Worm (Caenorhabditis elegans): ENCODE results near the gene chts-1.

ce11 chrX:7534454-7534853 is 15.0 kb upstream of the chts-1 start:
- TF ChIP-seq snpc-4 (tag; optimal IDR thresholded peaks at IDR 0.05), result no peak
- no peak for TF ChIP-seq pqm-1 (tag; optimal IDR thresholded peaks at IDR 0.05)
- TF ChIP-seq blmp-1 (tag; optimal IDR thresholded peaks at IDR 0.05), result no peak
- TF ChIP-seq dsc-1 (tag; optimal IDR thresholded peaks at IDR 0.05), result no peak
- TF ChIP-seq sox-4 (tag; optimal IDR thresholded peaks at IDR 0.05), result no peak
- no peak for TF ChIP-seq ceh-90 (tag; optimal IDR thresholded peaks at IDR 0.05)
- no peak for TF ChIP-seq elt-3 (tag; optimal IDR thresholded peaks at IDR 0.05)
- TF ChIP-seq fkh-10 (GFP tag; optimal IDR thresholded peaks at IDR 0.05), result no peak
- TF ChIP-seq mep-1 (tag; optimal IDR thresholded peaks at IDR 0.05), result no peak
- TF ChIP-seq zag-1 (tag; optimal IDR thresholded peaks at IDR 0.05), result no peak
- TF ChIP-seq ceh-88 (GFP tag; IDR thresholded peaks at IDR 0.05), result no peak
- TF ChIP-seq fos-1 (tag; optimal IDR thresholded peaks at IDR 0.05), result no peak
- no peak for TF ChIP-seq nhr-47 (tag; optimal IDR thresholded peaks at IDR 0.05)
